Worm (Caenorhabditis elegans) whole organism, late embryonic: ENCODE data around the gene F45D3.2.

Source experiments
- ceh-18 ChIP-seq: sonication (generic microtip); optimal IDR thresholded peaks from 2 replicates; lab custom pipeline; 2016; ENCODE audit warnings: missing genetic modification characterization, missing compliant biosample characterization
- dmd-4 ChIP-seq: sonication (generic microtip); optimal IDR thresholded peaks from 2 replicates; lab custom pipeline; 2016; ENCODE audit warnings: borderline replicate concordance, missing genetic modification characterization, missing compliant biosample characterization
- fkh-10 ChIP-seq: fragments of 150-350 bp; optimal IDR thresholded peaks from 2 replicates; lab custom pipeline; 2014; ENCODE audit warnings: missing biosample characterization, missing genetic modification reagents, missing genetic modification characterization
- pag-3 ChIP-seq: sonication (generic microtip); optimal IDR thresholded peaks from 2 replicates; lab custom pipeline; 2016; ENCODE audit warnings: missing compliant biosample characterization, missing genetic modification characterization, borderline replicate concordance

- TF ChIP-seq fkh-10 (GFP tag; lab: Kevin White, UChicago) (no peak), ceh-18 (tag; lab: Kevin White, UChicago) (no peak), pag-3 (tag; lab: Kevin White, UChicago) (no peak), dmd-4 (no peak)
These were observed 49.8 kb downstream of the F45D3.2 start, which contains the start of gene ttr-43 for ce11 chrV:12590601-12591000.
